Fruit fly (Drosophila melanogaster): ENCODE results near the gene Taf7.

Gene Taf7

dm6 chr3R:7907311-7907710 is at the start of gene Taf7, which contains the start of gene EMC1 (continued):
- no peak for TF ChIP-seq Dek (tag; optimal IDR thresholded peaks at IDR 0.05)
- peak; percentile 69 for TF ChIP-seq shn (GFP tag; optimal IDR thresholded peaks at IDR 0.05)
- peak; percentile 96 for TF ChIP-seq Ets65A (GFP tag)
- no peak for TF ChIP-seq org-1 (GFP tag; optimal IDR thresholded peaks at IDR 0.05)
- no peak for TF ChIP-seq h (optimal IDR thresholded peaks at IDR 0.05)
- TF ChIP-seq CTCF (GFP tag; optimal IDR thresholded peaks at IDR 0.05), result no peak
- no peak for TF ChIP-seq Lim3 (GFP tag; IDR thresholded peaks at IDR 0.05)
- no peak for TF ChIP-seq Atf6 (GFP tag; IDR thresholded peaks at IDR 0.05)
- no peak for TF ChIP-seq Aef1 (GFP tag; IDR thresholded peaks at IDR 0.05)
- TF ChIP-seq oc (tag; optimal IDR thresholded peaks at IDR 0.05), result no peak
- peak; percentile 27 for TF ChIP-seq Atf-2 (GFP tag; optimal IDR thresholded peaks at IDR 0.05)
- peak; percentile 98 for TF ChIP-seq Scr (GFP tag; IDR thresholded peaks at IDR 0.05; ENCODE audit: partially characterized antibody)
- TF ChIP-seq so (GFP tag; IDR thresholded peaks at IDR 0.05), result no peak
- TF ChIP-seq Abd-B (GFP tag; optimal IDR thresholded peaks at IDR 0.05), result no peak
- TF ChIP-seq CG16863 (GFP tag; optimal IDR thresholded peaks at IDR 0.05), result peak; percentile 19
- no peak for TF ChIP-seq Nf-YC (tag; optimal IDR thresholded peaks at IDR 0.05)
- TF ChIP-seq HmgZ (tag; optimal IDR thresholded peaks at IDR 0.05), result peak; percentile 46
- TF ChIP-seq CG2678 (tag; optimal IDR thresholded peaks at IDR 0.05), result no peak
- no peak for TF ChIP-seq CG43689 (GFP tag; IDR thresholded peaks at IDR 0.05)
- no peak for TF ChIP-seq chm (GFP tag; IDR thresholded peaks at IDR 0.05)
- peak in 1 of 3 experiments; percentile 65 for TF ChIP-seq lola (GFP tag; optimal IDR thresholded peaks at IDR 0.05)
- no peak for TF ChIP-seq her (GFP tag; optimal IDR thresholded peaks at IDR 0.05)
- no peak for TF ChIP-seq corto (GFP tag; optimal IDR thresholded peaks at IDR 0.05)
- no peak for TF ChIP-seq HLHmδ (GFP tag; optimal IDR thresholded peaks at IDR 0.05)
- TF ChIP-seq nmo (GFP tag; optimal IDR thresholded peaks at IDR 0.05), result peak; percentile 92
- no peak for TF ChIP-seq twi (tag; optimal IDR thresholded peaks at IDR 0.05)
- peak; percentile 83 for TF ChIP-seq Opbp (GFP tag; IDR thresholded peaks at IDR 0.05; ENCODE audit: partially characterized antibody)
- TF ChIP-seq CG5245 (GFP tag; optimal IDR thresholded peaks at IDR 0.05), result no peak
- TF ChIP-seq CG11085 (GFP tag; IDR thresholded peaks at IDR 0.05), result no peak; the same call in 1 of the 2 replicates
- TF ChIP-seq dmrt11E (tag; optimal IDR thresholded peaks at IDR 0.05), result no peak
- no peak for TF ChIP-seq CG2202 (tag; optimal IDR thresholded peaks at IDR 0.05)
- no peak for TF ChIP-seq ap (GFP tag; IDR thresholded peaks at IDR 0.05)
- TF ChIP-seq nau (GFP tag; optimal IDR thresholded peaks at IDR 0.05), result no peak
- TF ChIP-seq Dll (GFP tag; IDR thresholded peaks at IDR 0.05; ENCODE audit: partially characterized antibody), result peak; percentile 96
- peak; percentile 22 for TF ChIP-seq Chrac-16 (GFP tag; optimal IDR thresholded peaks at IDR 0.05)
- no peak for TF ChIP-seq danr (GFP tag; IDR thresholded peaks at IDR 0.05)
- TF ChIP-seq HLH54F (GFP tag; optimal IDR thresholded peaks at IDR 0.05), result peak; percentile 54
- TF ChIP-seq gcm2 (GFP tag; optimal IDR thresholded peaks at IDR 0.05), result no peak
- TF ChIP-seq tin (GFP tag; optimal IDR thresholded peaks at IDR 0.05), result peak; percentile 34
- TF ChIP-seq CG7839 (tag; optimal IDR thresholded peaks at IDR 0.05), result no peak
- no peak for TF ChIP-seq da (GFP tag; optimal IDR thresholded peaks at IDR 0.05)
- TF ChIP-seq gro (GFP tag; optimal IDR thresholded peaks at IDR 0.05), result peak; percentile 32
- TF ChIP-seq CG17612 (GFP tag; IDR thresholded peaks at IDR 0.05), result no peak
- TF ChIP-seq NK7.1 (GFP tag; optimal IDR thresholded peaks at IDR 0.05), result no peak
- no peak for TF ChIP-seq CG10543 (GFP tag; optimal IDR thresholded peaks at IDR 0.05)
- peak; percentile 61 for TF ChIP-seq pnt (GFP tag; optimal IDR thresholded peaks at IDR 0.05)
- no peak for TF ChIP-seq Gsc (GFP tag; IDR thresholded peaks at IDR 0.05)
- TF ChIP-seq CG8290 (GFP tag; optimal IDR thresholded peaks at IDR 0.05), result peak; percentile 85
- peak in 1 of 2 experiments; percentile 8 for TF ChIP-seq CG8290 (tag; optimal IDR thresholded peaks at IDR 0.05)
- TF ChIP-seq bigmax (GFP tag; optimal IDR thresholded peaks at IDR 0.05), result no peak
- no peak; the same call in 1 of the 2 replicates for TF ChIP-seq ranshi (GFP tag; IDR thresholded peaks at IDR 0.05)
- no peak for TF ChIP-seq sc (optimal IDR thresholded peaks at IDR 0.05)
- TF ChIP-seq sc (GFP tag; optimal IDR thresholded peaks at IDR 0.05), result no peak

Measured in whole organism, embryonic.